Worm (Caenorhabditis elegans): Measurements from ENCODE around the gene T21C12.8.

ce11 chrIII:10583483-10583882 is 30.7 kb upstream of the T21C12.8 start:
- no peak for TF ChIP-seq elt-1 (tag; optimal IDR thresholded peaks at IDR 0.05)
- no peak for TF ChIP-seq nhr-28 (tag; optimal IDR thresholded peaks at IDR 0.05)
- no peak for TF ChIP-seq nhr-237 (tag; optimal IDR thresholded peaks at IDR 0.05)
- no peak for TF ChIP-seq ama-1 (optimal IDR thresholded peaks at IDR 0.05)
- no peak for TF ChIP-seq pha-4 (tag; optimal IDR thresholded peaks at IDR 0.05)
- TF ChIP-seq nhr-11 (tag; optimal IDR thresholded peaks at IDR 0.05) = no peak
- no peak for TF ChIP-seq daf-12 (tag; optimal IDR thresholded peaks at IDR 0.05)

Data from whole organism, L3 larva.